Fruit fly (Drosophila melanogaster) whole organism, embryonic: ENCODE measurements around the gene Gr64b.

Experiments
- Abd-B ChIP-seq: fragments of 200-800 bp; sonication (Bioruptor generic); optimal IDR thresholded peaks from 2 replicates; lab custom pipeline; 2018; ENCODE audit warnings: missing biosample characterization, mild to moderate bottlenecking, missing genetic modification characterization, moderate library complexity
- Aef1 ChIP-seq: fragments of 200-800 bp; sonication (Bioruptor generic); IDR thresholded peaks from 3 replicates; pipeline ENCODE4 v1.3.6; 2022; ENCODE audit warnings: missing biosample characterization, missing genetic modification characterization
- Blimp-1 ChIP-seq: fragments of 200-800 bp; sonication (Bioruptor generic); optimal IDR thresholded peaks from 3 replicates; lab custom pipeline; 2018; ENCODE audit warnings: missing biosample characterization, missing genetic modification characterization, mild to moderate bottlenecking, moderate library complexity, missing genetic modification reagents
- CG16779 ChIP-seq: fragments of 200-800 bp; sonication (Bioruptor generic); IDR thresholded peaks from 2 replicates; pipeline ENCODE4 v1.3.6; 2022; ENCODE audit warnings: missing biosample characterization, missing genetic modification characterization
- CG17829 ChIP-seq: fragments of 200-800 bp; optimal IDR thresholded peaks from 2 replicates; lab custom pipeline; 2019; ENCODE audit warnings: missing biosample characterization, mild to moderate bottlenecking, missing genetic modification characterization, moderate library complexity
- CG18011 ChIP-seq: fragments of 200-800 bp; sonication (Bioruptor generic); optimal IDR thresholded peaks from 2 replicates; lab custom pipeline; 2017; ENCODE audit warnings: missing biosample characterization, missing genetic modification characterization, mild to moderate bottlenecking, moderate library complexity, missing genotype
- CG18262 ChIP-seq: fragments of 200-800 bp; optimal IDR thresholded peaks from 3 replicates; lab custom pipeline; 2019; ENCODE audit warnings: missing biosample characterization, mild to moderate bottlenecking, missing genetic modification characterization, moderate library complexity
- CG2116 ChIP-seq: fragments of 200-800 bp; sonication (Bioruptor generic); optimal IDR thresholded peaks from 3 replicates; lab custom pipeline; 2018; ENCODE audit warnings: missing biosample characterization, mild to moderate bottlenecking, missing genetic modification characterization
- CG2712 ChIP-seq: fragments of 200-800 bp; optimal IDR thresholded peaks from 3 replicates; lab custom pipeline; 2019; ENCODE audit warnings: missing biosample characterization, mild to moderate bottlenecking, missing genetic modification characterization, moderate library complexity
- CG2875 ChIP-seq: fragments of 200-800 bp; sonication (Bioruptor generic); optimal IDR thresholded peaks from 2 replicates; lab custom pipeline; 2017; ENCODE audit warnings: missing biosample characterization, mild to moderate bottlenecking, missing genetic modification characterization, missing genetic modification reagents
- CG31441 ChIP-seq: fragments of 200-800 bp; sonication (Bioruptor generic); IDR thresholded peaks from 2 replicates; pipeline ENCODE4 v1.3.6; 2022; ENCODE audit warnings: missing biosample characterization, missing genetic modification characterization
- CG5180 ChIP-seq: fragments of 200-800 bp; sonication (Bioruptor generic); optimal IDR thresholded peaks from 3 replicates; lab custom pipeline; 2017; ENCODE audit warnings: missing biosample characterization, missing genetic modification characterization, mild to moderate bottlenecking, moderate library complexity, missing genetic modification reagents
- CG8290 ChIP-seq, 3 experiments: fragments of 200-800 bp; sonication (Bioruptor generic); optimal IDR thresholded peaks; 2 replicates each; lab custom pipeline; 2016 to 2019; ENCODE audit warnings: missing biosample characterization in 3 of 3, missing genetic modification characterization in 3 of 3, mild to moderate bottlenecking in 2 of 3, moderate library complexity in 1 of 3
- CG8924 ChIP-seq: fragments of 200-800 bp; optimal IDR thresholded peaks from 3 replicates; lab custom pipeline; 2019; ENCODE audit warnings: missing biosample characterization, mild to moderate bottlenecking, missing genetic modification characterization, moderate library complexity
- CG9876 ChIP-seq: fragments of 200-800 bp; sonication (Bioruptor generic); optimal IDR thresholded peaks from 2 replicates; lab custom pipeline; 2016; ENCODE audit warnings: missing biosample characterization, missing genetic modification characterization
- CHES-1-like ChIP-seq: fragments of 200-800 bp; sonication (Bioruptor generic); optimal IDR thresholded peaks from 2 replicates; lab custom pipeline; 2016; ENCODE audit warnings: missing biosample characterization, missing genetic modification characterization
- CoRest ChIP-seq: fragments of 200-800 bp; sonication (Bioruptor generic); optimal IDR thresholded peaks from 3 replicates; lab custom pipeline; 2018; ENCODE audit warnings: missing biosample characterization, mild to moderate bottlenecking, missing genetic modification characterization, moderate library complexity
- D19A ChIP-seq: fragments of 200-800 bp; optimal IDR thresholded peaks from 3 replicates; lab custom pipeline; 2019; ENCODE audit warnings: missing biosample characterization, mild to moderate bottlenecking, missing genetic modification characterization, moderate library complexity
- D19B ChIP-seq: fragments of 200-800 bp; sonication (Bioruptor generic); optimal IDR thresholded peaks from 2 replicates; lab custom pipeline; 2017; ENCODE audit warnings: missing biosample characterization, mild to moderate bottlenecking, missing genetic modification characterization
- Dll ChIP-seq: fragments of 200-800 bp; sonication (Bioruptor generic); IDR thresholded peaks from 4 replicates; pipeline ENCODE4 v1.3.6; 2022; ENCODE audit warnings: missing biosample characterization, missing genetic modification characterization; ENCODE audit not compliant: partially characterized antibody
- Fer3 ChIP-seq: fragments of 200-800 bp; sonication (Bioruptor generic); optimal IDR thresholded peaks from 2 replicates; lab custom pipeline; 2018; ENCODE audit warnings: missing biosample characterization, mild to moderate bottlenecking, missing genetic modification characterization, moderate library complexity
- HLH4C ChIP-seq: fragments of 200-800 bp; sonication (Bioruptor generic); IDR thresholded peaks from 3 replicates; pipeline ENCODE4 v1.3.6; 2022; ENCODE audit warnings: missing biosample characterization, missing genetic modification characterization; ENCODE audit not compliant: partially characterized antibody
- Nf-YC ChIP-seq: fragments of 200-800 bp; optimal IDR thresholded peaks from 3 replicates; lab custom pipeline; 2019; ENCODE audit warnings: missing biosample characterization, mild to moderate bottlenecking, missing genetic modification characterization, moderate library complexity
- Rx ChIP-seq: fragments of 200-800 bp; sonication (Bioruptor generic); IDR thresholded peaks from 2 replicates; pipeline ENCODE4 v1.3.6; 2022; ENCODE audit warnings: missing biosample characterization, missing genetic modification characterization
- Sox102F ChIP-seq: fragments of 200-800 bp; sonication (Bioruptor generic); optimal IDR thresholded peaks from 2 replicates; lab custom pipeline; 2018; ENCODE audit warnings: missing biosample characterization, mild to moderate bottlenecking, missing genetic modification characterization, moderate library complexity
- Xrp1 ChIP-seq: fragments of 200-800 bp; sonication (Bioruptor generic); IDR thresholded peaks from 2 replicates; pipeline ENCODE4 v1.3.6; 2022; ENCODE audit warnings: missing biosample characterization, missing genetic modification characterization
- cg ChIP-seq: fragments of 200-800 bp; sonication (Bioruptor generic); optimal IDR thresholded peaks from 3 replicates; lab custom pipeline; 2019; ENCODE audit warnings: missing biosample characterization, mild to moderate bottlenecking, missing genetic modification characterization, moderate library complexity
- ci ChIP-seq: fragments of 200-800 bp; sonication (Bioruptor generic); IDR thresholded peaks from 3 replicates; pipeline ENCODE4 v1.3.6; 2022; ENCODE audit warnings: missing biosample characterization, missing genetic modification characterization
- dmrt99B ChIP-seq: fragments of 200-800 bp; sonication (Bioruptor generic); optimal IDR thresholded peaks from 2 replicates; lab custom pipeline; 2018; ENCODE audit warnings: missing biosample characterization, mild to moderate bottlenecking, missing genetic modification characterization, moderate library complexity
- exex ChIP-seq: fragments of 200-800 bp; sonication (Bioruptor generic); optimal IDR thresholded peaks from 4 replicates; lab custom pipeline; 2018; ENCODE audit warnings: missing biosample characterization, mild to moderate bottlenecking, missing genetic modification characterization, moderate library complexity
- fd102C ChIP-seq: fragments of 200-800 bp; sonication (Bioruptor generic); optimal IDR thresholded peaks from 2 replicates; lab custom pipeline; 2018; ENCODE audit warnings: missing biosample characterization, mild to moderate bottlenecking, missing genetic modification characterization, moderate library complexity
- gem ChIP-seq: fragments of 200-800 bp; sonication (Bioruptor generic); optimal IDR thresholded peaks from 2 replicates; lab custom pipeline; 2019; ENCODE audit warnings: missing biosample characterization, mild to moderate bottlenecking, missing genetic modification characterization, moderate library complexity
- grau ChIP-seq: fragments of 200-800 bp; optimal IDR thresholded peaks from 3 replicates; lab custom pipeline; 2019; ENCODE audit warnings: missing biosample characterization, mild to moderate bottlenecking, missing genetic modification characterization, moderate library complexity
- ind ChIP-seq: fragments of 200-800 bp; sonication (Bioruptor generic); optimal IDR thresholded peaks from 3 replicates; lab custom pipeline; 2016; ENCODE audit warnings: missing biosample characterization, missing genetic modification characterization
- kah ChIP-seq: fragments of 200-800 bp; sonication (Bioruptor generic); optimal IDR thresholded peaks from 2 replicates; lab custom pipeline; 2018; ENCODE audit warnings: missing biosample characterization, mild to moderate bottlenecking, missing genetic modification characterization
- lov ChIP-seq, 2 experiments: fragments of 200-800 bp in 1 of 2; fragments of >200 bp in 1 of 2; sonication (Bioruptor generic) in 1 of 2; IDR thresholded peaks in 1 of 2; optimal IDR thresholded peaks in 1 of 2; 2 replicates in 1 of 2; 3 replicates in 1 of 2; pipeline versions ENCODE4 v1.3.6 to Lab custom; 2017 to 2022; ENCODE audit warnings: missing biosample characterization in 1 of 2, missing genetic modification characterization in 1 of 2
- nmo ChIP-seq: fragments of 200-800 bp; sonication (Bioruptor generic); optimal IDR thresholded peaks from 2 replicates; lab custom pipeline; 2018; ENCODE audit warnings: missing biosample characterization, mild to moderate bottlenecking, missing genetic modification characterization, moderate library complexity
- odd ChIP-seq: fragments of 200-800 bp; sonication (Bioruptor generic); optimal IDR thresholded peaks from 2 replicates; lab custom pipeline; 2017; ENCODE audit warnings: missing biosample characterization, mild to moderate bottlenecking, missing genetic modification characterization
- phol ChIP-seq: fragments of 200-800 bp; sonication (Bioruptor generic); optimal IDR thresholded peaks from 3 replicates; lab custom pipeline; 2018; ENCODE audit warnings: missing biosample characterization, mild to moderate bottlenecking, missing genetic modification characterization, moderate library complexity
- repo ChIP-seq: fragments of 200-800 bp; sonication (Bioruptor generic); optimal IDR thresholded peaks from 2 replicates; lab custom pipeline; 2016; ENCODE audit warnings: missing biosample characterization, missing genetic modification characterization
- schlank ChIP-seq: fragments of 200-800 bp; sonication (Bioruptor generic); optimal IDR thresholded peaks from 2 replicates; lab custom pipeline; 2018; ENCODE audit warnings: missing biosample characterization, mild to moderate bottlenecking, missing genetic modification characterization
- slp2 ChIP-seq: fragments of 200-800 bp; sonication (Bioruptor generic); optimal IDR thresholded peaks from 2 replicates; lab custom pipeline; 2016; ENCODE audit warnings: missing biosample characterization, missing genetic modification characterization
- sqz ChIP-seq: fragments of 200-800 bp; sonication (Bioruptor generic); optimal IDR thresholded peaks from 3 replicates; lab custom pipeline; 2018; ENCODE audit warnings: missing biosample characterization, mild to moderate bottlenecking, missing genetic modification characterization
- wek ChIP-seq: fragments of 200-800 bp; sonication (Bioruptor generic); optimal IDR thresholded peaks from 3 replicates; lab custom pipeline; 2018; ENCODE audit warnings: missing biosample characterization, mild to moderate bottlenecking, missing genetic modification characterization, moderate library complexity
- zen ChIP-seq: fragments of 200-800 bp; sonication (Bioruptor generic); optimal IDR thresholded peaks from 3 replicates; lab custom pipeline; 2018; ENCODE audit warnings: missing biosample characterization, mild to moderate bottlenecking, missing genetic modification characterization, moderate library complexity
- zf30C ChIP-seq: fragments of 200-800 bp; sonication (Bioruptor generic); optimal IDR thresholded peaks from 3 replicates; lab custom pipeline; 2018; ENCODE audit warnings: missing biosample characterization, mild to moderate bottlenecking, missing genetic modification characterization

Gene Gr64b

dm6 chr3L:4016754-4017153 lies 11.7 kb upstream of the Gr64b start (continued):
- peak; percentile 11 for TF ChIP-seq Fer3
- no peak for TF ChIP-seq lov (optimal IDR thresholded peaks at IDR 0.05; lab: Kevin White, UChicago)
- peak; percentile 80 for TF ChIP-seq lov (GFP tag; IDR thresholded peaks at IDR 0.05; lab: Robert Waterston, UW)
- peak; percentile 85 for TF ChIP-seq zen
- peak; percentile 45 for TF ChIP-seq slp2 (GFP tag; lab: Kevin White, UChicago)
- no peak for TF ChIP-seq wek
- TF ChIP-seq Abd-B (GFP tag; lab: Kevin White, UChicago): peak; percentile 70
- TF ChIP-seq Aef1 (GFP tag; lab: Robert Waterston, UW): peak; percentile 36; the same call in 1 of the 3 replicates

dm6 chr3L:4018228-4018928 lies 10.0 kb upstream of the Gr64b start, which contains the start of gene FoxL1:
FoxL1 (plus strand) TSS chr3L:4018878.
- TF ChIP-seq CG5180 (GFP tag; lab: Kevin White, UChicago) (no peak), fd102C (GFP tag; lab: Kevin White, UChicago) (no peak), CG18011 (GFP tag; lab: Kevin White, UChicago) (no peak), CG2712 (tag; lab: Kevin White, UChicago) (peak; percentile 54), CoRest (tag; lab: Kevin White, UChicago) (peak; percentile 22), schlank (no peak), dmrt99B (tag; lab: Kevin White, UChicago) (peak; percentile 25), gem (peak; percentile 33), CG2116 (GFP tag; lab: Kevin White, UChicago) (no peak), kah (no peak), CG8924 (tag; lab: Kevin White, UChicago) (peak; percentile 25), CHES-1-like (GFP tag; lab: Kevin White, UChicago) (no peak), CG9876 (GFP tag; lab: Kevin White, UChicago) (no peak), HLH4C (GFP tag; lab: Robert Waterston, UW) (no peak), Blimp-1 (no peak), Nf-YC (peak; percentile 92), Sox102F (GFP tag; lab: Kevin White, UChicago) (peak; percentile 21), CG18262 (peak; percentile 56), exex (tag; lab: Kevin White, UChicago) (no peak), CG17829 (tag; lab: Kevin White, UChicago) (peak; percentile 39), D19A (peak; percentile 91), Xrp1 (GFP tag; lab: Robert Waterston, UW) (no peak), sqz (no peak), ind (GFP tag; lab: Kevin White, UChicago) (no peak), CG31441 (GFP tag; lab: Robert Waterston, UW) (peak; percentile 30; the same call in 1 of the 2 replicates), phol (tag; lab: Kevin White, UChicago) (peak; percentile 31), repo (GFP tag; lab: Kevin White, UChicago) (no peak), CG8290 (GFP tag; optimal IDR thresholded peaks at IDR 0.05; lab: Kevin White, UChicago) (no peak), CG8290 (tag; optimal IDR thresholded peaks at IDR 0.05; lab: Kevin White, UChicago) (no peak), nmo (peak; percentile 32), ci (GFP tag; lab: Robert Waterston, UW) (no peak), grau (peak; percentile 37), Rx (GFP tag; lab: Robert Waterston, UW) (no peak), CG16779 (no peak), D19B (GFP tag; lab: Kevin White, UChicago) (no peak), CG2875 (GFP tag; lab: Kevin White, UChicago) (no peak), odd (GFP tag; lab: Kevin White, UChicago) (no peak), zf30C (no peak), Dll (no peak), cg (GFP tag; lab: Kevin White, UChicago) (peak; percentile 34)
